Worm (Caenorhabditis elegans): ENCODE data around the gene Y59H11AM.4.

Y59H11AM.4 gene

DNA sequence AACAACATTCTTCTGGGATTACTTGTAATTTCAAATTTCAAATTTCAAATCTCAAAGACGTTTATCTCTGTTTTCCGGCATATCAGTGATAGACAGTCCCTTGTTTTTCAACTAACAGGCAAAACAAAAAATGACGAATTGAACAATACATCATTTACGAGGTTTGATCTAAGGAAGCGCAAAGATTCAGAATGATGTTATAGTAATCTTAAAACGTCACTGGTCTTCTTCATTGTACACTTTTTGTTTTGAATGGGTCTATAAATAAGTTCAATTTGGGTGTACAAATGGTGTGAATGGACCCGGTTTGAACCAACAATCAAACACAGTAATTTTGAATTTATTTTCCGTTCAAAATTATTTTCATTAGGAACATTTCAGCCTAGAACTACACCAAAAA is 46.2 kb downstream of the Y59H11AM.4 start:
- TF ChIP-seq npax-4 (tag; optimal IDR thresholded peaks at IDR 0.05) (no peak), hlh-15 (tag; optimal IDR thresholded peaks at IDR 0.05) (no peak), dmd-4 (tag; optimal IDR thresholded peaks at IDR 0.05; ENCODE audit: borderline replicate concordance) (no peak), Y22D7AL.16 (tag; optimal IDR thresholded peaks at IDR 0.05) (no peak), ceh-22 (tag; optimal IDR thresholded peaks at IDR 0.05) (no peak), gmeb-2 (tag; optimal IDR thresholded peaks at IDR 0.05) (no peak), tbx-7 (tag; optimal IDR thresholded peaks at IDR 0.05) (no peak), C08G9.2 (tag; optimal IDR thresholded peaks at IDR 0.05) (no peak), K09A11.1 (tag; optimal IDR thresholded peaks at IDR 0.05; ENCODE audit: insufficient read depth) (no peak), unc-42 (tag; optimal IDR thresholded peaks at IDR 0.05) (no peak), nhr-232 (tag; optimal IDR thresholded peaks at IDR 0.05) (no peak), T23F11.4 (GFP tag; optimal IDR thresholded peaks at IDR 0.05) (no peak), unc-55 (GFP tag; optimal IDR thresholded peaks at IDR 0.05) (no peak)

DNA sequence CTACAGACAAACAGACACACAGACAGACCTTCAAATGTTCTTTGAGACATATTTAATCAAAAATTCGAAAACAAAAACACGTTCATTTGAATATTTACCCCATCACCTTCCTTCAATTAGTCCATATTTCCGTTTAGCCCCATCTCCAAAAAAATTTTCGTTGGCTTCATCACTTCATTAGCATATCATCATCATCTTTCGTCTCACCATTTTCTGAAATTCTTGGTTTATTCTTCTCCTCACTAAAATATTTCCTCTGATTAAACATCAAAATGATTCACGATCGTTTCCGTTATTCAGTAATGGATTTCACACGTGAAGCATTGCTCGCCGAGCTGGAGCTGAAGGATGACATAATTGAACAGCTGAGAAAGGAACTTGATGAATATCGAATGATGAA is 49.6 kb downstream of the Y59H11AM.4 start, which contains the start of gene pkg-2:
Gene pkg-2, plus strand, starts transcription at position 301 of the 400 bp plus-strand sequence.
- TF ChIP-seq hlh-6 (tag; optimal IDR thresholded peaks at IDR 0.05), result no peak
- no peak for TF ChIP-seq hlh-13 (GFP tag; optimal IDR thresholded peaks at IDR 0.05)
- TF ChIP-seq C38D4.7 (GFP tag; optimal IDR thresholded peaks at IDR 0.05), result no peak
- no peak for TF ChIP-seq hlh-15 (tag; optimal IDR thresholded peaks at IDR 0.05)
- TF ChIP-seq ztf-16 (tag; optimal IDR thresholded peaks at IDR 0.05), result no peak
- TF ChIP-seq pha-2 (tag; optimal IDR thresholded peaks at IDR 0.05), result no peak
- TF ChIP-seq ceh-2 (tag; optimal IDR thresholded peaks at IDR 0.05), result no peak
- no peak for TF ChIP-seq F13H6.1 (tag; optimal IDR thresholded peaks at IDR 0.05)

ce11 chrIV:8519949-8520348 is 50.2 kb downstream of the Y59H11AM.4 start:
- no peak for TF ChIP-seq unc-3 (GFP tag; conservative IDR thresholded peaks at IDR 0.05)
- no peak for TF ChIP-seq unc-3 (tag; optimal IDR thresholded peaks at IDR 0.05)
- TF ChIP-seq sdc-2 (tag; optimal IDR thresholded peaks at IDR 0.05), result no peak
- no peak for TF ChIP-seq ceh-34 (tag; optimal IDR thresholded peaks at IDR 0.05)
- TF ChIP-seq F13H6.1 (tag; optimal IDR thresholded peaks at IDR 0.05), result no peak
- no peak for TF ChIP-seq unc-55 (GFP tag; optimal IDR thresholded peaks at IDR 0.05)
- TF ChIP-seq ceh-31 (tag; optimal IDR thresholded peaks at IDR 0.05), result no peak
- TF ChIP-seq ahr-1 (tag; optimal IDR thresholded peaks at IDR 0.05), result no peak
- TF ChIP-seq dmd-4 (tag; optimal IDR thresholded peaks at IDR 0.05; ENCODE audit: borderline replicate concordance), result no peak
- TF ChIP-seq ceh-6 (GFP tag; optimal IDR thresholded peaks at IDR 0.05), result no peak
- TF ChIP-seq fkh-6 (tag; optimal IDR thresholded peaks at IDR 0.05), result no peak
- no peak for TF ChIP-seq fkh-10 (GFP tag; optimal IDR thresholded peaks at IDR 0.05)
- TF ChIP-seq pha-2 (tag; optimal IDR thresholded peaks at IDR 0.05), result no peak
- TF ChIP-seq ceh-22 (tag; optimal IDR thresholded peaks at IDR 0.05), result no peak
- no peak for TF ChIP-seq nhr-232 (tag; optimal IDR thresholded peaks at IDR 0.05)
- TF ChIP-seq pat-9 (tag; optimal IDR thresholded peaks at IDR 0.05), result no peak
- TF ChIP-seq tbx-2 (tag; optimal IDR thresholded peaks at IDR 0.05), result no peak
- no peak for TF ChIP-seq eyg-1 (tag; optimal IDR thresholded peaks at IDR 0.05)
- no peak for TF ChIP-seq syd-9 (tag; optimal IDR thresholded peaks at IDR 0.05)
